Worm (Caenorhabditis elegans): Measurements from ENCODE around the gene W02B12.1.

Gene W02B12.1

ce11 chrII:11495307-11495706, 46.5 kb downstream of the W02B12.1 start, which contains the start of the genes ooc-3 and B0334.4:
TSS of gene ooc-3 (minus strand) at chrII:11495321.
TSS of gene B0334.4 (plus strand) at chrII:11495692.
- TF ChIP-seq skn-1 (tag; optimal IDR thresholded peaks at IDR 0.05) (peak; percentile 56), egl-5 (tag; optimal IDR thresholded peaks at IDR 0.05) (peak; percentile 11), nfya-1 (tag; optimal IDR thresholded peaks at IDR 0.05; ENCODE audit: insufficient read depth) (peak; percentile 72), elt-2 (tag; optimal IDR thresholded peaks at IDR 0.05) (no peak), pha-4 (tag; optimal IDR thresholded peaks at IDR 0.05) (peak; percentile 70)

ce11 chrII:11495806-11496205, 47.0 kb downstream of the W02B12.1 start:
- no peak for TF ChIP-seq aly-2 (tag; optimal IDR thresholded peaks at IDR 0.05)

- TF ChIP-seq lsy-12 (tag; optimal IDR thresholded peaks at IDR 0.05) (no peak), pha-4 (tag; optimal IDR thresholded peaks at IDR 0.05) (no peak), nfya-1 (tag; optimal IDR thresholded peaks at IDR 0.05; ENCODE audit: insufficient read depth) (peak; percentile 21), lin-15B (tag; optimal IDR thresholded peaks at IDR 0.05) (no peak), eor-1 (tag; optimal IDR thresholded peaks at IDR 0.05) (no peak), mdl-1 (tag; optimal IDR thresholded peaks at IDR 0.05) (no peak), lin-39 (tag; optimal IDR thresholded peaks at IDR 0.05) (peak; percentile 69), R02D3.7 (tag; optimal IDR thresholded peaks at IDR 0.05) (no peak), egl-27 (tag; optimal IDR thresholded peaks at IDR 0.05) (no peak), pqm-1 (tag; optimal IDR thresholded peaks at IDR 0.05) (no peak), nhr-28 (tag; optimal IDR thresholded peaks at IDR 0.05) (no peak), sea-2 (GFP tag; optimal IDR thresholded peaks at IDR 0.05) (no peak), hmg-11 (tag; optimal IDR thresholded peaks at IDR 0.05) (no peak), unc-62 (GFP tag; optimal IDR thresholded peaks at IDR 0.05) (no peak), ceh-9 (tag; optimal IDR thresholded peaks at IDR 0.05) (no peak), ceh-82 (tag; optimal IDR thresholded peaks at IDR 0.05) (no peak), fkh-2 (tag; optimal IDR thresholded peaks at IDR 0.05) (no peak), nhr-11 (tag; optimal IDR thresholded peaks at IDR 0.05) (no peak)
Measured at ce11 chrII:11496767-11497166, 47.9 kb downstream of the W02B12.1 start, which contains the start of gene emc-5. TSS of gene emc-5 (plus strand) at chrII:11496780.

ce11 chrII:11497365-11497764, 48.5 kb downstream of the W02B12.1 start, which contains the start of gene B0334.5:
TSS of gene B0334.5 (plus strand) at chrII:11497665.
- TF ChIP-seq nhr-23 (tag; optimal IDR thresholded peaks at IDR 0.05): no peak
- TF ChIP-seq nhr-67 (tag; optimal IDR thresholded peaks at IDR 0.05): no peak
- TF ChIP-seq elt-3 (tag; optimal IDR thresholded peaks at IDR 0.05): no peak
- no peak for TF ChIP-seq tbx-2 (tag; optimal IDR thresholded peaks at IDR 0.05)
- no peak for TF ChIP-seq ZK546.5 (tag; optimal IDR thresholded peaks at IDR 0.05)
- no peak for TF ChIP-seq fkh-2 (tag; optimal IDR thresholded peaks at IDR 0.05)
- no peak for TF ChIP-seq skn-1 (tag; optimal IDR thresholded peaks at IDR 0.05)
- TF ChIP-seq lin-15B (tag; optimal IDR thresholded peaks at IDR 0.05): no peak
- TF ChIP-seq nfya-1 (tag; optimal IDR thresholded peaks at IDR 0.05; ENCODE audit: insufficient read depth): no peak
- TF ChIP-seq mml-1 (tag; optimal IDR thresholded peaks at IDR 0.05): no peak
- no peak for TF ChIP-seq hmg-11 (tag; optimal IDR thresholded peaks at IDR 0.05)
- no peak for TF ChIP-seq nhr-12 (tag; optimal IDR thresholded peaks at IDR 0.05)
- TF ChIP-seq elt-1 (tag; optimal IDR thresholded peaks at IDR 0.05): no peak
- TF ChIP-seq pha-4 (tag; optimal IDR thresholded peaks at IDR 0.05): no peak
- no peak for TF ChIP-seq fkh-10 (GFP tag; optimal IDR thresholded peaks at IDR 0.05)
- no peak for TF ChIP-seq egl-5 (tag; optimal IDR thresholded peaks at IDR 0.05)
- TF ChIP-seq unc-62 (GFP tag; optimal IDR thresholded peaks at IDR 0.05): no peak
- TF ChIP-seq snpc-4 (tag; optimal IDR thresholded peaks at IDR 0.05): no peak

- TF ChIP-seq zag-1 (tag; optimal IDR thresholded peaks at IDR 0.05) (no peak), elt-2 (tag; optimal IDR thresholded peaks at IDR 0.05) (peak; percentile 44)
Measured at ce11 chrII:11500198-11500597, 51.4 kb downstream of the W02B12.1 start, which contains the start of gene B0334.20. TSS of gene B0334.20 (minus strand) at chrII:11500459.

Measured in whole organism, L3 larva.